Fruit fly (Drosophila melanogaster) whole organism, embryonic: Measurements from ENCODE around the gene CG7806.

ENCODE experiments used
- ATbp ChIP-seq: fragments of 200-800 bp; sonication (Bioruptor generic); optimal IDR thresholded peaks from 2 replicates; lab custom pipeline; 2017; ENCODE audit warnings: missing biosample characterization, mild to moderate bottlenecking, missing genetic modification characterization, missing genetic modification reagents
- CG11398 ChIP-seq: fragments of 200-800 bp; sonication (Bioruptor generic); optimal IDR thresholded peaks from 2 replicates; lab custom pipeline; 2016; ENCODE audit warnings: missing biosample characterization, missing genetic modification characterization
- CG12391 ChIP-seq: fragments of 200-800 bp; sonication (Bioruptor generic); optimal IDR thresholded peaks from 3 replicates; lab custom pipeline; 2018; ENCODE audit warnings: missing biosample characterization, mild to moderate bottlenecking, missing genetic modification characterization, moderate library complexity
- CG14014 ChIP-seq: fragments of 200-800 bp; sonication (Bioruptor generic); IDR thresholded peaks from 2 replicates; pipeline ENCODE4 v1.3.6; 2022; ENCODE audit warnings: missing biosample characterization, missing genetic modification characterization
- CG14050 ChIP-seq: fragments of 200-800 bp; sonication (Bioruptor generic); IDR thresholded peaks from 3 replicates; pipeline ENCODE4 v1.3.6; 2022; ENCODE audit warnings: missing biosample characterization, missing genetic modification characterization
- CG14965 ChIP-seq: fragments of 200-800 bp; sonication (Bioruptor generic); optimal IDR thresholded peaks from 2 replicates; lab custom pipeline; 2016; ENCODE audit warnings: missing biosample characterization, missing genetic modification characterization, borderline replicate concordance
- CG15073 ChIP-seq: fragments of 200-800 bp; sonication (Bioruptor generic); optimal IDR thresholded peaks from 2 replicates; lab custom pipeline; 2016; ENCODE audit warnings: missing biosample characterization, missing genetic modification characterization
- CG15514 ChIP-seq: fragments of 200-800 bp; sonication (Bioruptor generic); optimal IDR thresholded peaks from 3 replicates; lab custom pipeline; 2017; ENCODE audit warnings: missing biosample characterization, missing genetic modification characterization, mild to moderate bottlenecking, moderate library complexity, missing genetic modification reagents
- CG1603 ChIP-seq: fragments of 200-800 bp; sonication (Bioruptor generic); optimal IDR thresholded peaks from 2 replicates; lab custom pipeline; 2019; ENCODE audit warnings: missing biosample characterization, mild to moderate bottlenecking, missing genetic modification characterization, moderate library complexity
- CG17186 ChIP-seq: fragments of 200-800 bp; sonication (Bioruptor generic); optimal IDR thresholded peaks from 3 replicates; lab custom pipeline; 2017; ENCODE audit warnings: missing biosample characterization, missing genetic modification reagents, missing genetic modification characterization
- CG17361 ChIP-seq: fragments of 200-800 bp; sonication (Bioruptor generic); IDR thresholded peaks from 3 replicates; pipeline ENCODE4 v1.3.6; 2022; ENCODE audit warnings: missing biosample characterization, missing genetic modification characterization
- CG17385 ChIP-seq: fragments of 200-800 bp; sonication (Bioruptor generic); optimal IDR thresholded peaks from 3 replicates; lab custom pipeline; 2018; ENCODE audit warnings: missing biosample characterization, mild to moderate bottlenecking, missing genetic modification characterization
- CG17568 ChIP-seq: fragments of 200-800 bp; sonication (Bioruptor generic); optimal IDR thresholded peaks from 2 replicates; lab custom pipeline; 2018; ENCODE audit warnings: missing biosample characterization, mild to moderate bottlenecking, missing genetic modification characterization, moderate library complexity
- CG17912 ChIP-seq: fragments of 200-800 bp; sonication (Bioruptor generic); optimal IDR thresholded peaks from 2 replicates; lab custom pipeline; 2018; ENCODE audit warnings: missing biosample characterization, mild to moderate bottlenecking, missing genetic modification characterization
- CG2116 ChIP-seq: fragments of 200-800 bp; sonication (Bioruptor generic); optimal IDR thresholded peaks from 3 replicates; lab custom pipeline; 2018; ENCODE audit warnings: missing biosample characterization, mild to moderate bottlenecking, missing genetic modification characterization
- CG3995 ChIP-seq: fragments of 200-800 bp; sonication (Bioruptor generic); optimal IDR thresholded peaks from 3 replicates; lab custom pipeline; 2016; ENCODE audit warnings: missing biosample characterization, missing genetic modification characterization
- CG4424 ChIP-seq: fragments of 200-800 bp; sonication (Bioruptor generic); optimal IDR thresholded peaks from 3 replicates; lab custom pipeline; 2016; ENCODE audit warnings: missing biosample characterization, missing genetic modification characterization
- CG7786 ChIP-seq: fragments of 200-800 bp; sonication (Bioruptor generic); optimal IDR thresholded peaks from 2 replicates; lab custom pipeline; 2016; ENCODE audit warnings: missing biosample characterization, missing genetic modification characterization
- CG7987 ChIP-seq: fragments of 200-800 bp; sonication (Bioruptor generic); optimal IDR thresholded peaks from 2 replicates; lab custom pipeline; 2018; ENCODE audit warnings: missing biosample characterization, mild to moderate bottlenecking, missing genetic modification characterization, moderate library complexity
- CG9817 ChIP-seq: fragments of 200-800 bp; sonication (Bioruptor generic); optimal IDR thresholded peaks from 2 replicates; lab custom pipeline; 2018; ENCODE audit warnings: missing biosample characterization, mild to moderate bottlenecking, missing genetic modification characterization, moderate library complexity
- CG9876 ChIP-seq: fragments of 200-800 bp; sonication (Bioruptor generic); optimal IDR thresholded peaks from 2 replicates; lab custom pipeline; 2016; ENCODE audit warnings: missing biosample characterization, missing genetic modification characterization
- CG9932 ChIP-seq: fragments of 200-800 bp; sonication (Bioruptor generic); IDR thresholded peaks from 2 replicates; pipeline ENCODE4 v1.3.6; 2022; ENCODE audit warnings: missing biosample characterization, missing genetic modification characterization
- Camta ChIP-seq: fragments of 200-800 bp; sonication (Bioruptor generic); optimal IDR thresholded peaks from 2 replicates; lab custom pipeline; 2016; ENCODE audit warnings: missing biosample characterization, missing genetic modification characterization
- Dip3 ChIP-seq: fragments of 200-800 bp; sonication (Bioruptor generic); optimal IDR thresholded peaks from 3 replicates; lab custom pipeline; 2016; ENCODE audit warnings: missing biosample characterization, missing genetic modification characterization
- Gug ChIP-seq: fragments of 200-800 bp; sonication (Bioruptor generic); IDR thresholded peaks from 4 replicates; pipeline ENCODE4 v1.3.6; 2022; ENCODE audit warnings: missing biosample characterization, missing genetic modification characterization
- MBD-R2 ChIP-seq: fragments of 200-800 bp; sonication (Bioruptor generic); IDR thresholded peaks from 2 replicates; pipeline ENCODE4 v1.3.6; 2022; ENCODE audit warnings: missing biosample characterization, missing genetic modification characterization
- Max ChIP-seq: fragments of 200-800 bp; sonication (Bioruptor generic); optimal IDR thresholded peaks from 2 replicates; lab custom pipeline; 2016; ENCODE audit warnings: missing biosample characterization, mild to moderate bottlenecking, missing genetic modification characterization
- NC2β ChIP-seq: fragments of 200-800 bp; sonication (Bioruptor generic); optimal IDR thresholded peaks from 2 replicates; lab custom pipeline; 2016; ENCODE audit warnings: missing biosample characterization, missing genetic modification characterization
- Nf-YB ChIP-seq: fragments of 200-800 bp; sonication (Bioruptor generic); optimal IDR thresholded peaks from 3 replicates; lab custom pipeline; 2019; ENCODE audit warnings: missing biosample characterization, mild to moderate bottlenecking, missing genetic modification characterization, moderate library complexity
- Sry-β ChIP-seq: fragments of 200-800 bp; sonication (Bioruptor generic); optimal IDR thresholded peaks from 2 replicates; lab custom pipeline; 2018; ENCODE audit warnings: missing biosample characterization, mild to moderate bottlenecking, missing genetic modification characterization, moderate library complexity
- Ssrp ChIP-seq: fragments of 200-800 bp; sonication (Bioruptor generic); optimal IDR thresholded peaks from 2 replicates; lab custom pipeline; 2018; ENCODE audit warnings: missing biosample characterization, mild to moderate bottlenecking, missing genetic modification characterization, moderate library complexity
- Usf ChIP-seq: fragments of 200-800 bp; sonication (Bioruptor generic); optimal IDR thresholded peaks from 2 replicates; lab custom pipeline; 2017; ENCODE audit warnings: missing genotype, missing biosample characterization, missing genetic modification characterization
- ac ChIP-seq: fragments of 200-800 bp; sonication (Bioruptor generic); optimal IDR thresholded peaks from 3 replicates; lab custom pipeline; 2017; ENCODE audit warnings: missing biosample characterization, mild to moderate bottlenecking, missing genetic modification characterization
- cato ChIP-seq: fragments of 200-800 bp; sonication (Bioruptor generic); optimal IDR thresholded peaks from 2 replicates; lab custom pipeline; 2016; ENCODE audit warnings: missing biosample characterization, missing genetic modification characterization, borderline replicate concordance
- dpn ChIP-seq, 2 experiments: fragments of 200-800 bp; sonication (Bioruptor generic); optimal IDR thresholded peaks; 3 replicates each; lab custom pipeline; 2016; ENCODE audit warnings: missing biosample characterization in 2 of 2, missing genetic modification characterization in 2 of 2
- fru ChIP-seq: fragments of >200 bp; optimal IDR thresholded peaks from 2 replicates; lab custom pipeline; 2017
- lola ChIP-seq, 3 experiments: fragments of >200 bp in 2 of 3; fragments of 200-800 bp in 1 of 3; sonication (Bioruptor generic) in 1 of 3; optimal IDR thresholded peaks; 2 replicates each; lab custom pipeline; 2017 to 2019; ENCODE audit warnings: missing biosample characterization in 3 of 3, missing genetic modification characterization in 3 of 3, mild to moderate bottlenecking in 1 of 3, moderate library complexity in 1 of 3
- lov ChIP-seq, 2 experiments: fragments of 200-800 bp in 1 of 2; fragments of >200 bp in 1 of 2; sonication (Bioruptor generic) in 1 of 2; IDR thresholded peaks in 1 of 2; optimal IDR thresholded peaks in 1 of 2; 2 replicates in 1 of 2; 3 replicates in 1 of 2; pipeline versions ENCODE4 v1.3.6 to Lab custom; 2017 to 2022; ENCODE audit warnings: missing biosample characterization in 1 of 2, missing genetic modification characterization in 1 of 2
- nerfin-2 ChIP-seq: fragments of 200-800 bp; sonication (Bioruptor generic); IDR thresholded peaks from 2 replicates; pipeline ENCODE4 v1.3.6; 2022; ENCODE audit warnings: missing biosample characterization, missing genetic modification characterization; ENCODE audit not compliant: partially characterized antibody
- nom ChIP-seq: fragments of 200-800 bp; sonication (Bioruptor generic); optimal IDR thresholded peaks from 2 replicates; lab custom pipeline; 2017; ENCODE audit warnings: missing biosample characterization, missing genetic modification characterization, mild to moderate bottlenecking, moderate library complexity, missing genetic modification reagents
- onecut ChIP-seq: fragments of 200-800 bp; sonication (Bioruptor generic); IDR thresholded peaks from 2 replicates; pipeline ENCODE4 v1.3.6; 2022; ENCODE audit warnings: missing biosample characterization, missing genetic modification characterization
- pb ChIP-seq: fragments of 200-800 bp; sonication (Bioruptor generic); optimal IDR thresholded peaks from 3 replicates; lab custom pipeline; 2016; ENCODE audit warnings: missing biosample characterization, missing genetic modification characterization
- sob ChIP-seq: fragments of 200-800 bp; sonication (Bioruptor generic); IDR thresholded peaks from 2 replicates; pipeline ENCODE4 v1.3.6; 2022; ENCODE audit warnings: missing biosample characterization, missing genetic modification characterization
- stc ChIP-seq: fragments of 200-800 bp; sonication (Bioruptor generic); IDR thresholded peaks from 2 replicates; pipeline ENCODE4 v1.3.6; 2022; ENCODE audit warnings: missing biosample characterization, missing genetic modification characterization
- tin ChIP-seq: fragments of 200-800 bp; sonication (Bioruptor generic); optimal IDR thresholded peaks from 3 replicates; lab custom pipeline; 2016; ENCODE audit warnings: missing biosample characterization, missing genetic modification characterization
- twi ChIP-seq: fragments of 200-800 bp; optimal IDR thresholded peaks from 2 replicates; lab custom pipeline; 2019; ENCODE audit warnings: missing biosample characterization, mild to moderate bottlenecking, missing genetic modification characterization, moderate library complexity
- unpg ChIP-seq: fragments of 200-800 bp; sonication (Bioruptor generic); optimal IDR thresholded peaks from 3 replicates; lab custom pipeline; 2018; ENCODE audit warnings: missing biosample characterization, mild to moderate bottlenecking, missing genetic modification characterization, moderate library complexity
- zf30C ChIP-seq: fragments of 200-800 bp; sonication (Bioruptor generic); optimal IDR thresholded peaks from 3 replicates; lab custom pipeline; 2018; ENCODE audit warnings: missing biosample characterization, mild to moderate bottlenecking, missing genetic modification characterization

Gene CG7806

DNA sequence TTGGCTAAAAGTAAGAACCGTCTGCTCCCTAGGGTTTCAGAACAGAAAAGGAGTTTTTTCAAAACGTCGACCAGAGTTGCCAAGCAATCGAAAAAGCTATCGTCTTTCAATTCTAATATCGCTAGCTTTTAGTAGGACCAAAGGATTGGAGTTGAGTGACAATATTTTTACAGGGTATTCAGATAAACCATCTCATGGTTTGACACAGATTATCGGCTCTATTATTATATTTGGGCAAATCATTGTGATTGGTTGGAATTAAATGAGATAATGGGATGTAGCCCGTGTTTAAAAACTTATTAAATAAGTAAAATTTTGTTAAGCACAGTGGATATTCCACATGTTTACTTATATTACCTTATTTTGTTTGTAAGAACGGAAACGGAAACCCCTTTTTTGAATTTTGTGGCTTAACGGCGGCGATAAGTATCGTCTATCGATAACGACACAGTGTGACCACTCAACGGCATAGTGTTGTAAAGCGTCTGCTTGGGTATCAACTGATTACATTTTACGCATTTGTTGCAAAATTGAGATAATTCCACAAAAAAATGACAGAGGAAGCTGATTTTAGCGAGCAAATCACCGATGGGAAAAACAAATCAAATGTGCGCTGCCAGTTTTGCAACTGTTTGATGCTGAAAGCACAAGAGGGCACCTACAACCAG lies 8.8 kb downstream of the CG7806 start, which contains the start of the genes mtsh and strat (continued):
- TF ChIP-seq ac (GFP tag; lab: Kevin White, UChicago): peak; percentile 35
- TF ChIP-seq Nf-YB: no peak
- TF ChIP-seq stc (GFP tag; lab: Robert Waterston, UW): peak; percentile 59; the same call in 1 of the 2 replicates
- peak; percentile 56 for TF ChIP-seq CG12391 (tag; lab: Kevin White, UChicago)
- TF ChIP-seq Max (GFP tag; lab: Kevin White, UChicago): peak; percentile 35
- peak; percentile 76 for TF ChIP-seq sob (GFP tag; lab: Robert Waterston, UW)
- TF ChIP-seq CG17186 (GFP tag; lab: Kevin White, UChicago): peak; percentile 40
- no peak for TF ChIP-seq lov (optimal IDR thresholded peaks at IDR 0.05; lab: Kevin White, UChicago)
- TF ChIP-seq lov (GFP tag; IDR thresholded peaks at IDR 0.05; lab: Robert Waterston, UW): peak; percentile 83; the same call in 2 of the 3 replicates
- TF ChIP-seq unpg (GFP tag; lab: Kevin White, UChicago): no peak
- TF ChIP-seq CG15514: peak; percentile 83
- TF ChIP-seq CG9876: peak; percentile 6
- TF ChIP-seq tin (GFP tag; lab: Kevin White, UChicago): peak; percentile 35
- peak; percentile 47 for TF ChIP-seq CG17385 (GFP tag; lab: Kevin White, UChicago)
- TF ChIP-seq Gug (GFP tag; lab: Robert Waterston, UW): no peak
- TF ChIP-seq Sry-β (GFP tag; lab: Kevin White, UChicago): no peak
- TF ChIP-seq CG14014 (GFP tag; lab: Robert Waterston, UW): peak; percentile 9; the same call in 1 of the 2 replicates
- TF ChIP-seq CG4424: peak; percentile 47
- peak; percentile 13 for TF ChIP-seq cato (GFP tag; lab: Kevin White, UChicago)
- peak; percentile 21 for TF ChIP-seq twi
- no peak for TF ChIP-seq Usf
- peak; percentile 45 for TF ChIP-seq nom
- no peak; the same call in 2 of the 3 replicates for TF ChIP-seq CG14050 (GFP tag; lab: Robert Waterston, UW)
- TF ChIP-seq CG7987: peak; percentile 84
- TF ChIP-seq ATbp: peak; percentile 33
- TF ChIP-seq CG7786 (GFP tag; lab: Kevin White, UChicago): peak; percentile 12
- peak; percentile 26 for TF ChIP-seq CG3995 (GFP tag; lab: Kevin White, UChicago)
- TF ChIP-seq Dip3 (GFP tag; lab: Kevin White, UChicago): peak; percentile 23
- TF ChIP-seq CG2116 (GFP tag; lab: Kevin White, UChicago): peak; percentile 78
- TF ChIP-seq CG14965: no peak
- peak; percentile 30 for TF ChIP-seq CG9817
- no peak for TF ChIP-seq CG9932
- no peak; the same call in 1 of the 2 replicates for TF ChIP-seq onecut (GFP tag; lab: Robert Waterston, UW)
- TF ChIP-seq fru (lab: Kevin White, UChicago): no peak
- peak; percentile 28 for TF ChIP-seq Ssrp (tag; lab: Kevin White, UChicago)
- TF ChIP-seq Camta (GFP tag; lab: Kevin White, UChicago): no peak
- peak; percentile 94 for TF ChIP-seq MBD-R2 (GFP tag; lab: Robert Waterston, UW)
- TF ChIP-seq CG17361 (GFP tag; lab: Robert Waterston, UW): peak; percentile 73
- TF ChIP-seq pb (GFP tag; lab: Kevin White, UChicago): peak; percentile 37
- no peak for TF ChIP-seq CG15073 (GFP tag; lab: Kevin White, UChicago)
- peak; percentile 49 for TF ChIP-seq NC2β
- no peak for TF ChIP-seq zf30C (GFP tag; lab: Kevin White, UChicago)
- no peak for TF ChIP-seq CG17568 (GFP tag; lab: Kevin White, UChicago)
- TF ChIP-seq nerfin-2 (GFP tag; lab: Robert Waterston, UW): peak; percentile 54; the same call in 1 of the 2 replicates
- TF ChIP-seq dpn (GFP tag; optimal IDR thresholded peaks at IDR 0.05; lab: Kevin White, UChicago): peak; percentile 38 to 51
- TF ChIP-seq CG11398 (GFP tag; lab: Kevin White, UChicago): no peak
- peak in 1 of 3 experiments; percentile 19 for TF ChIP-seq lola (GFP tag; optimal IDR thresholded peaks at IDR 0.05; lab: Kevin White, UChicago)
- TF ChIP-seq CG1603 (tag; lab: Kevin White, UChicago): peak; percentile 74
- no peak for TF ChIP-seq CG17912
